Fruit fly (Drosophila melanogaster) whole organism, embryonic: ENCODE data around the gene CG13699.
A peak's percentile ranks its signal among the peaks of the same experiment; 100 is the strongest.

Source experiments
- Abd-B ChIP-seq: fragments of 200-800 bp; sonication (Bioruptor generic); optimal IDR thresholded peaks from 2 replicates; lab custom pipeline; 2018; ENCODE audit warnings: missing biosample characterization, mild to moderate bottlenecking, missing genetic modification characterization, moderate library complexity
- BtbVII ChIP-seq: fragments of 200-800 bp; sonication (Bioruptor generic); optimal IDR thresholded peaks from 3 replicates; lab custom pipeline; 2017; ENCODE audit warnings: missing biosample characterization, mild to moderate bottlenecking, missing genetic modification characterization
- CG12219 ChIP-seq: fragments of 200-800 bp; sonication (Bioruptor generic); optimal IDR thresholded peaks from 3 replicates; lab custom pipeline; 2018; ENCODE audit warnings: missing biosample characterization, mild to moderate bottlenecking, missing genetic modification characterization
- CG12236 ChIP-seq: fragments of 200-800 bp; sonication (Bioruptor generic); optimal IDR thresholded peaks from 2 replicates; lab custom pipeline; 2016; ENCODE audit warnings: missing biosample characterization, missing genetic modification characterization
- CG13296 ChIP-seq: fragments of 200-800 bp; sonication (Bioruptor generic); optimal IDR thresholded peaks from 3 replicates; lab custom pipeline; 2018; ENCODE audit warnings: missing biosample characterization, mild to moderate bottlenecking, missing genetic modification characterization
- CG14441 ChIP-seq: fragments of 200-800 bp; sonication (Bioruptor generic); IDR thresholded peaks from 2 replicates; pipeline ENCODE4 v1.3.6; 2022; ENCODE audit warnings: missing biosample characterization, missing genetic modification characterization
- CG16863 ChIP-seq: fragments of 200-800 bp; sonication (Bioruptor generic); optimal IDR thresholded peaks from 3 replicates; lab custom pipeline; 2016; ENCODE audit warnings: missing biosample characterization, missing genetic modification characterization
- CG17361 ChIP-seq: fragments of 200-800 bp; sonication (Bioruptor generic); IDR thresholded peaks from 3 replicates; pipeline ENCODE4 v1.3.6; 2022; ENCODE audit warnings: missing biosample characterization, missing genetic modification characterization
- CG2129 ChIP-seq: fragments of 200-800 bp; sonication (Bioruptor generic); IDR thresholded peaks from 2 replicates; pipeline ENCODE4 v1.3.6; 2022; ENCODE audit warnings: missing biosample characterization, missing genetic modification characterization; ENCODE audit not compliant: partially characterized antibody
- CG32772 ChIP-seq: fragments of 200-800 bp; sonication (Bioruptor generic); IDR thresholded peaks from 2 replicates; pipeline ENCODE4 v1.3.6; 2022; ENCODE audit warnings: missing biosample characterization, missing genetic modification characterization
- CG4820 ChIP-seq: fragments of 200-800 bp; sonication (Bioruptor generic); optimal IDR thresholded peaks from 3 replicates; lab custom pipeline; 2016; ENCODE audit warnings: missing biosample characterization, missing genetic modification characterization
- CG5245 ChIP-seq: fragments of 200-800 bp; sonication (Bioruptor generic); optimal IDR thresholded peaks from 3 replicates; lab custom pipeline; 2016; ENCODE audit warnings: missing biosample characterization, missing genetic modification characterization
- CHES-1-like ChIP-seq: fragments of 200-800 bp; sonication (Bioruptor generic); optimal IDR thresholded peaks from 2 replicates; lab custom pipeline; 2016; ENCODE audit warnings: missing biosample characterization, missing genetic modification characterization
- Dek ChIP-seq: fragments of 200-800 bp; sonication (Bioruptor generic); optimal IDR thresholded peaks from 3 replicates; lab custom pipeline; 2019; ENCODE audit warnings: missing biosample characterization, mild to moderate bottlenecking, missing genetic modification characterization, moderate library complexity
- Dip2 ChIP-seq: fragments of 200-800 bp; sonication (Bioruptor generic); IDR thresholded peaks from 2 replicates; pipeline ENCODE4 v1.3.6; 2022; ENCODE audit warnings: missing biosample characterization, missing genetic modification characterization
- Ets97D ChIP-seq: fragments of 200-800 bp; sonication (Bioruptor generic); optimal IDR thresholded peaks from 3 replicates; lab custom pipeline; 2016; ENCODE audit warnings: missing biosample characterization, missing genetic modification characterization
- Fer2 ChIP-seq: fragments of 200-800 bp; sonication (Bioruptor generic); optimal IDR thresholded peaks from 2 replicates; lab custom pipeline; 2018; ENCODE audit warnings: missing biosample characterization, mild to moderate bottlenecking, missing genetic modification characterization, moderate library complexity
- HLH4C ChIP-seq: fragments of 200-800 bp; sonication (Bioruptor generic); IDR thresholded peaks from 3 replicates; pipeline ENCODE4 v1.3.6; 2022; ENCODE audit warnings: missing biosample characterization, missing genetic modification characterization; ENCODE audit not compliant: partially characterized antibody
- Hand ChIP-seq: fragments of 200-800 bp; sonication (Bioruptor generic); optimal IDR thresholded peaks from 2 replicates; lab custom pipeline; 2017; ENCODE audit warnings: mild to moderate bottlenecking, missing biosample characterization, missing genetic modification reagents, missing genetic modification characterization
- Hmx ChIP-seq: fragments of 200-800 bp; sonication (Bioruptor generic); optimal IDR thresholded peaks from 2 replicates; lab custom pipeline; 2016; ENCODE audit warnings: missing biosample characterization, missing genetic modification characterization
- Hr78 ChIP-seq, 2 experiments: fragments of 200-800 bp in 1 of 2; fragments of >200 bp in 1 of 2; sonication (Bioruptor generic) in 1 of 2; optimal IDR thresholded peaks; 2 replicates each; lab custom pipeline; 2017 to 2019; ENCODE audit warnings: missing biosample characterization in 2 of 2, missing genetic modification characterization in 2 of 2, mild to moderate bottlenecking in 1 of 2, moderate library complexity in 1 of 2
- Lhr ChIP-seq: fragments of 200-800 bp; sonication (Bioruptor generic); optimal IDR thresholded peaks from 3 replicates; lab custom pipeline; 2017; ENCODE audit warnings: mild to moderate bottlenecking, missing biosample characterization, missing genetic modification reagents, missing genetic modification characterization
- Mes4 ChIP-seq: fragments of 200-800 bp; sonication (Bioruptor generic); optimal IDR thresholded peaks from 2 replicates; lab custom pipeline; 2016; ENCODE audit warnings: missing biosample characterization, missing genetic modification characterization
- Mrtf ChIP-seq: fragments of 200-800 bp; sonication (Bioruptor generic); IDR thresholded peaks from 3 replicates; pipeline ENCODE4 v1.3.6; 2022; ENCODE audit warnings: missing biosample characterization, missing genetic modification characterization
- Nf-YC ChIP-seq: fragments of 200-800 bp; optimal IDR thresholded peaks from 3 replicates; lab custom pipeline; 2019; ENCODE audit warnings: missing biosample characterization, mild to moderate bottlenecking, missing genetic modification characterization, moderate library complexity
- Optix ChIP-seq: fragments of 200-800 bp; sonication (Bioruptor generic); IDR thresholded peaks from 3 replicates; pipeline ENCODE4 v1.3.6; 2022; ENCODE audit warnings: missing biosample characterization, missing genetic modification characterization
- Rx ChIP-seq: fragments of 200-800 bp; sonication (Bioruptor generic); IDR thresholded peaks from 2 replicates; pipeline ENCODE4 v1.3.6; 2022; ENCODE audit warnings: missing biosample characterization, missing genetic modification characterization
- ash1 ChIP-seq: fragments of 200-800 bp; sonication (Bioruptor generic); optimal IDR thresholded peaks from 2 replicates; lab custom pipeline; 2018; ENCODE audit warnings: missing biosample characterization, mild to moderate bottlenecking, missing genetic modification characterization
- ato ChIP-seq: fragments of 200-800 bp; sonication (Bioruptor generic); IDR thresholded peaks from 2 replicates; pipeline ENCODE4 v1.3.6; 2022; ENCODE audit warnings: missing biosample characterization, missing genetic modification characterization; ENCODE audit not compliant: partially characterized antibody
- az2 ChIP-seq: fragments of 200-800 bp; sonication (Bioruptor generic); optimal IDR thresholded peaks from 3 replicates; lab custom pipeline; 2016; ENCODE audit warnings: missing biosample characterization, missing genetic modification characterization
- btn ChIP-seq: fragments of 200-800 bp; sonication (Bioruptor generic); optimal IDR thresholded peaks from 2 replicates; lab custom pipeline; 2016; ENCODE audit warnings: missing biosample characterization, missing genetic modification characterization
- chif ChIP-seq, 2 experiments: fragments of 200-800 bp; sonication (Bioruptor generic); optimal IDR thresholded peaks; 3 replicates each; lab custom pipeline; 2016; ENCODE audit warnings: missing biosample characterization in 2 of 2, missing genetic modification characterization in 2 of 2
- chn ChIP-seq: fragments of 200-800 bp; sonication (Bioruptor generic); optimal IDR thresholded peaks from 2 replicates; lab custom pipeline; 2016; ENCODE audit warnings: missing biosample characterization, missing genetic modification characterization
- disco-r ChIP-seq: fragments of 200-800 bp; sonication (Bioruptor generic); optimal IDR thresholded peaks from 2 replicates; lab custom pipeline; 2016; ENCODE audit warnings: missing biosample characterization, missing genetic modification characterization
- exex ChIP-seq: fragments of 200-800 bp; sonication (Bioruptor generic); optimal IDR thresholded peaks from 4 replicates; lab custom pipeline; 2018; ENCODE audit warnings: missing biosample characterization, mild to moderate bottlenecking, missing genetic modification characterization, moderate library complexity
- fd102C ChIP-seq: fragments of 200-800 bp; sonication (Bioruptor generic); optimal IDR thresholded peaks from 2 replicates; lab custom pipeline; 2018; ENCODE audit warnings: missing biosample characterization, mild to moderate bottlenecking, missing genetic modification characterization, moderate library complexity
- ham ChIP-seq: fragments of 200-800 bp; sonication (Bioruptor generic); IDR thresholded peaks from 2 replicates; pipeline ENCODE4 v1.3.6; 2022; ENCODE audit warnings: missing biosample characterization, missing genetic modification characterization
- hkb ChIP-seq, 2 experiments: fragments of 200-800 bp in 1 of 2; fragments of >200 bp in 1 of 2; sonication (Bioruptor generic) in 1 of 2; IDR thresholded peaks in 1 of 2; optimal IDR thresholded peaks in 1 of 2; 2 replicates each; pipeline versions ENCODE4 v1.3.6 to Lab custom; 2017 to 2022; ENCODE audit warnings: missing biosample characterization in 1 of 2, missing genetic modification characterization in 1 of 2
- jigr1 ChIP-seq: fragments of 200-800 bp; sonication (Bioruptor generic); IDR thresholded peaks from 3 replicates; pipeline ENCODE4 v1.3.6; 2022; ENCODE audit warnings: missing biosample characterization, missing genetic modification characterization
- klu ChIP-seq: fragments of 200-800 bp; sonication (Bioruptor generic); IDR thresholded peaks from 2 replicates; pipeline ENCODE4 v1.3.6; 2022; ENCODE audit warnings: missing biosample characterization, missing genetic modification characterization
- kni ChIP-seq: fragments of 200-800 bp; sonication (Bioruptor generic); optimal IDR thresholded peaks from 3 replicates; lab custom pipeline; 2017; ENCODE audit warnings: mild to moderate bottlenecking, missing biosample characterization, missing genetic modification reagents, missing genetic modification characterization
- lab ChIP-seq: fragments of 200-800 bp; sonication (Bioruptor generic); optimal IDR thresholded peaks from 3 replicates; lab custom pipeline; 2017; ENCODE audit warnings: missing biosample characterization, missing genetic modification characterization, mild to moderate bottlenecking, moderate library complexity, missing genetic modification reagents
- mld ChIP-seq: fragments of 200-800 bp; sonication (Bioruptor generic); IDR thresholded peaks from 3 replicates; pipeline ENCODE4 v1.3.6; 2022; ENCODE audit warnings: missing biosample characterization, missing genetic modification characterization; ENCODE audit not compliant: partially characterized antibody
- nmo ChIP-seq: fragments of 200-800 bp; sonication (Bioruptor generic); optimal IDR thresholded peaks from 2 replicates; lab custom pipeline; 2018; ENCODE audit warnings: missing biosample characterization, mild to moderate bottlenecking, missing genetic modification characterization, moderate library complexity
- org-1 ChIP-seq: fragments of 200-800 bp; sonication (Bioruptor generic); optimal IDR thresholded peaks from 2 replicates; lab custom pipeline; 2017; ENCODE audit warnings: missing biosample characterization, missing genetic modification characterization
- otp ChIP-seq: fragments of 200-800 bp; sonication (Bioruptor generic); IDR thresholded peaks from 3 replicates; pipeline ENCODE4, ENCODE4 v1.3.6; 2022; ENCODE audit warnings: missing biosample characterization, missing genetic modification characterization
- pb ChIP-seq: fragments of 200-800 bp; sonication (Bioruptor generic); optimal IDR thresholded peaks from 3 replicates; lab custom pipeline; 2016; ENCODE audit warnings: missing biosample characterization, missing genetic modification characterization
- pum ChIP-seq: fragments of 200-800 bp; sonication (Bioruptor generic); optimal IDR thresholded peaks from 2 replicates; lab custom pipeline; 2016; ENCODE audit warnings: missing biosample characterization, missing genetic modification characterization
- schlank ChIP-seq: fragments of 200-800 bp; sonication (Bioruptor generic); optimal IDR thresholded peaks from 2 replicates; lab custom pipeline; 2018; ENCODE audit warnings: missing biosample characterization, mild to moderate bottlenecking, missing genetic modification characterization
- tgo ChIP-seq: fragments of 200-800 bp; sonication (Bioruptor generic); IDR thresholded peaks from 3 replicates; pipeline ENCODE4 v1.3.6; 2022; ENCODE audit warnings: missing biosample characterization, missing genetic modification characterization
- vfl ChIP-seq: fragments of 200-800 bp; sonication (Bioruptor generic); optimal IDR thresholded peaks from 2 replicates; lab custom pipeline; 2016; ENCODE audit warnings: missing biosample characterization, missing genetic modification characterization

Gene CG13699

DNA sequence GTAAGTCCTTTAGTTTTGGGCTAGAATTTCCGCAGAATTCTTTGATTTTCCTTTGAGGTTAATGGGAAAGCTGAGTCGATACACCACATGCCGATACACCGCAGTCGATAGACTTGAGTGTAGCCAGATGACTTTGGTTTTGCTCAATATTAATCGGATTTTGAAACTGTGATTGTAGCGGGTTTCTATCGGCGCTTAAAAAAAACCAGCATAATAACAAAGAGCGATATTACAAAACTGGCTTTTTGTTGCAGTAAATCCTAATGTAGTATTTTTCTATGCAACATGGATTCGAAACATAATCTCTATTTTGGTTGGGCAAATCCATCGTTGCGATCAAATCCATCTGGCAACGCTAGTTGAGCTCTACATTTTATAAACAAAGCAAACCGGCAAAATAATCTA is 52.9 kb downstream of the CG13699 start, which contains the start of the genes Polr3D and mus304 (continued):
- no peak for TF ChIP-seq btn
- no peak for TF ChIP-seq Fer2 (tag; lab: Kevin White, UChicago)
- TF ChIP-seq mld (GFP tag; lab: Robert Waterston, UW) = no peak; the same call in 2 of the 3 replicates
- TF ChIP-seq org-1 (GFP tag; lab: Kevin White, UChicago) = no peak
- no peak for TF ChIP-seq Dek (tag; lab: Kevin White, UChicago)
- peak; percentile 62 for TF ChIP-seq Ets97D (GFP tag; lab: Kevin White, UChicago)
- TF ChIP-seq chif (GFP tag; optimal IDR thresholded peaks at IDR 0.05; lab: Kevin White, UChicago) = no peak
- TF ChIP-seq CG4820 = no peak
- TF ChIP-seq hkb (optimal IDR thresholded peaks at IDR 0.05; lab: Kevin White, UChicago) = no peak
- no peak for TF ChIP-seq hkb (GFP tag; IDR thresholded peaks at IDR 0.05; lab: Robert Waterston, UW)
- TF ChIP-seq exex (tag; lab: Kevin White, UChicago) = no peak
- TF ChIP-seq Hmx (GFP tag; lab: Kevin White, UChicago) = no peak
- TF ChIP-seq jigr1 = no peak
- TF ChIP-seq lab (GFP tag; lab: Kevin White, UChicago) = no peak
- TF ChIP-seq Rx (GFP tag; lab: Robert Waterston, UW) = no peak
- no peak for TF ChIP-seq BtbVII (GFP tag; lab: Kevin White, UChicago)
- peak; percentile 74 for TF ChIP-seq HLH4C (GFP tag; lab: Robert Waterston, UW)
- peak; percentile 70 for TF ChIP-seq nmo (GFP tag; lab: Kevin White, UChicago)
- peak; percentile 40; the same call in 2 of the 3 replicates for TF ChIP-seq CG17361 (GFP tag; lab: Robert Waterston, UW)
- no peak for TF ChIP-seq ato (GFP tag; lab: Robert Waterston, UW)
- TF ChIP-seq Lhr (GFP tag; lab: Kevin White, UChicago) = no peak
- TF ChIP-seq Hr78 (GFP tag; optimal IDR thresholded peaks at IDR 0.05; lab: Kevin White, UChicago) = no peak
- TF ChIP-seq disco-r (GFP tag; lab: Kevin White, UChicago) = no peak
- no peak for TF ChIP-seq Optix (GFP tag; lab: Robert Waterston, UW)
- TF ChIP-seq az2 (GFP tag; lab: Kevin White, UChicago) = no peak
- TF ChIP-seq chn (GFP tag; lab: Kevin White, UChicago) = no peak
- 0 out of 2 replicates have a peak, but pooled peaks have one; percentile 27 for TF ChIP-seq CG2129
- TF ChIP-seq Dip2 (GFP tag; lab: Robert Waterston, UW) = no peak
- no peak for TF ChIP-seq CG12236 (GFP tag; lab: Kevin White, UChicago)
- TF ChIP-seq pb (GFP tag; lab: Kevin White, UChicago) = no peak
- TF ChIP-seq CG12219 (GFP tag; lab: Kevin White, UChicago) = no peak
- TF ChIP-seq CG14441 (GFP tag; lab: Robert Waterston, UW) = no peak
- TF ChIP-seq pum = no peak
- no peak for TF ChIP-seq CG16863 (GFP tag; lab: Kevin White, UChicago)
- no peak for TF ChIP-seq Mrtf (GFP tag; lab: Robert Waterston, UW)
- TF ChIP-seq otp (GFP tag; lab: Robert Waterston, UW) = no peak
- peak; percentile 29 for TF ChIP-seq kni (GFP tag; lab: Kevin White, UChicago)
- no peak for TF ChIP-seq fd102C (GFP tag; lab: Kevin White, UChicago)
- no peak for TF ChIP-seq klu (GFP tag; lab: Robert Waterston, UW)
- TF ChIP-seq ash1 (GFP tag; lab: Kevin White, UChicago) = no peak
- TF ChIP-seq tgo = no peak
- no peak for TF ChIP-seq Mes4
- TF ChIP-seq CG13296 (GFP tag; lab: Kevin White, UChicago) = peak; percentile 16
- TF ChIP-seq vfl (GFP tag; lab: Kevin White, UChicago) = no peak
- TF ChIP-seq Hand (GFP tag; lab: Kevin White, UChicago) = no peak
- no peak for TF ChIP-seq Abd-B (GFP tag; lab: Kevin White, UChicago)
- TF ChIP-seq Nf-YC (tag; lab: Kevin White, UChicago) = peak; percentile 42
- TF ChIP-seq CHES-1-like (GFP tag; lab: Kevin White, UChicago) = peak; percentile 51
- no peak for TF ChIP-seq ham
- TF ChIP-seq CG32772 (GFP tag; lab: Robert Waterston, UW) = no peak
- no peak for TF ChIP-seq CG5245 (GFP tag; lab: Kevin White, UChicago)
- no peak for TF ChIP-seq schlank (tag; lab: Kevin White, UChicago)
